Worm (Caenorhabditis elegans): ENCODE results near the gene C27D9.1.

- TF ChIP-seq ceh-36 (tag; optimal IDR thresholded peaks at IDR 0.05) (no peak), ama-1 (optimal IDR thresholded peaks at IDR 0.05) (no peak), tbx-37 (GFP tag; conservative IDR thresholded peaks at IDR 0.05) (no peak), flt-1 (GFP tag; IDR thresholded peaks at IDR 0.05) (no peak)
Measured at ce11 chrII:4726750-4727384, 26.3 kb upstream of the C27D9.1 start.
